Worm (Caenorhabditis elegans) whole organism, mixed stage, embryonic: ENCODE data around the gene T26H5.11.

Experiments
- M03D4.4 ChIP-seq: sonication (generic microtip); optimal IDR thresholded peaks from 2 replicates; lab custom pipeline; 2017; ENCODE audit warnings: mild to moderate bottlenecking, missing genetic modification characterization, missing compliant biosample characterization
- bed-3 ChIP-seq: fragments of 200-800 bp; sonication (Bioruptor generic); optimal IDR thresholded peaks from 3 replicates; lab custom pipeline; 2018; ENCODE audit warnings: mild to moderate bottlenecking, missing genetic modification characterization, moderate library complexity, missing compliant biosample characterization
- blmp-1 ChIP-seq: fragments of 150-350 bp; optimal IDR thresholded peaks from 2 replicates; lab custom pipeline; 2014; ENCODE audit warnings: missing biosample characterization, missing genetic modification characterization
- ceh-39 ChIP-seq: fragments of 150-350 bp; optimal IDR thresholded peaks from 2 replicates; lab custom pipeline; 2014; ENCODE audit warnings: missing biosample characterization, missing genetic modification characterization
- ceh-43 ChIP-seq: fragments of 200-800 bp; sonication (Bioruptor generic); optimal IDR thresholded peaks from 2 replicates; lab custom pipeline; 2018; ENCODE audit warnings: mild to moderate bottlenecking, missing genetic modification characterization, moderate library complexity, missing compliant biosample characterization
- ceh-83 ChIP-seq: fragments of 200-800 bp; sonication (Bioruptor generic); optimal IDR thresholded peaks from 2 replicates; lab custom pipeline; 2018; ENCODE audit warnings: mild to moderate bottlenecking, missing genetic modification characterization, missing compliant biosample characterization
- ces-1 ChIP-seq: fragments of 150-350 bp; optimal IDR thresholded peaks from 2 replicates; lab custom pipeline; 2014; ENCODE audit warnings: missing biosample characterization, missing genetic modification reagents, missing genetic modification characterization
- cnd-1 ChIP-seq: fragments of 200-800 bp; sonication (Bioruptor generic); optimal IDR thresholded peaks from 2 replicates; lab custom pipeline; 2018; ENCODE audit warnings: mild to moderate bottlenecking, missing genetic modification characterization, missing compliant biosample characterization
- drap-1 ChIP-seq: fragments of 200-800 bp; sonication (Bioruptor generic); optimal IDR thresholded peaks from 3 replicates; lab custom pipeline; 2018; ENCODE audit warnings: mild to moderate bottlenecking, missing genetic modification characterization, missing compliant biosample characterization
- elt-1 ChIP-seq: sonication (generic microtip); optimal IDR thresholded peaks from 2 replicates; lab custom pipeline; 2017; ENCODE audit warnings: missing genetic modification characterization, mild to moderate bottlenecking, missing compliant biosample characterization, antibody characterized with exemption, moderate library complexity, borderline replicate concordance; ENCODE audit not compliant: insufficient read depth
- elt-3 ChIP-seq: fragments of 150-350 bp; optimal IDR thresholded peaks from 2 replicates; lab custom pipeline; 2014; ENCODE audit warnings: missing biosample characterization, missing genetic modification characterization
- flh-1 ChIP-seq: fragments of 200-800 bp; sonication (Bioruptor generic); optimal IDR thresholded peaks from 2 replicates; lab custom pipeline; 2018; ENCODE audit warnings: mild to moderate bottlenecking, missing genetic modification characterization, moderate library complexity, missing compliant biosample characterization
- ham-2 ChIP-seq: fragments of 200-800 bp; sonication (Bioruptor generic); optimal IDR thresholded peaks from 2 replicates; lab custom pipeline; 2018; ENCODE audit warnings: mild to moderate bottlenecking, missing genetic modification characterization, missing compliant biosample characterization
- hlh-1 ChIP-seq: fragments of 150-350 bp; optimal IDR thresholded peaks from 2 replicates; lab custom pipeline; 2014; ENCODE audit warnings: missing biosample characterization, missing genetic modification reagents, missing genetic modification characterization
- lin-13 ChIP-seq: fragments of 150-350 bp; optimal IDR thresholded peaks from 2 replicates; lab custom pipeline; 2014; ENCODE audit warnings: missing biosample characterization, missing genetic modification characterization
- lin-32 ChIP-seq: fragments of 200-800 bp; sonication (Bioruptor generic); optimal IDR thresholded peaks from 2 replicates; lab custom pipeline; 2018; ENCODE audit warnings: mild to moderate bottlenecking, missing genetic modification characterization, missing compliant biosample characterization
- lsy-2 ChIP-seq: fragments of 150-350 bp; optimal IDR thresholded peaks from 2 replicates; lab custom pipeline; 2014; ENCODE audit warnings: missing biosample characterization, missing genetic modification characterization
- mab-5 ChIP-seq: fragments of 150-350 bp; optimal IDR thresholded peaks from 2 replicates; lab custom pipeline; 2014; ENCODE audit warnings: missing biosample characterization, missing genetic modification characterization
- mls-2 ChIP-seq: sonication (generic microtip); optimal IDR thresholded peaks from 2 replicates; lab custom pipeline; 2016; ENCODE audit warnings: mild to moderate bottlenecking, missing genetic modification characterization, moderate library complexity, missing compliant biosample characterization
- nhr-2 ChIP-seq: fragments of 150-350 bp; optimal IDR thresholded peaks from 2 replicates; lab custom pipeline; 2014; ENCODE audit warnings: missing biosample characterization, missing genetic modification characterization
- nhr-237 ChIP-seq: fragments of 150-350 bp; optimal IDR thresholded peaks from 2 replicates; lab custom pipeline; 2014; ENCODE audit warnings: missing biosample characterization, missing genetic modification characterization
- nhr-28 ChIP-seq: fragments of 150-350 bp; optimal IDR thresholded peaks from 2 replicates; lab custom pipeline; 2014; ENCODE audit warnings: missing biosample characterization, missing genetic modification characterization
- nhr-76 ChIP-seq: sonication (generic microtip); optimal IDR thresholded peaks from 2 replicates; lab custom pipeline; 2017; ENCODE audit warnings: missing biosample characterization, missing genetic modification characterization
- pha-4 ChIP-seq: fragments of 150-350 bp; optimal IDR thresholded peaks from 2 replicates; lab custom pipeline; 2018; ENCODE audit warnings: missing biosample characterization, missing genetic modification reagents, missing genetic modification characterization
- sem-2 ChIP-seq: fragments of 200-800 bp; sonication (Bioruptor generic); optimal IDR thresholded peaks from 2 replicates; lab custom pipeline; 2018; ENCODE audit warnings: mild to moderate bottlenecking, missing genetic modification characterization, missing compliant biosample characterization
- snpc-4 ChIP-seq: fragments of 150-350 bp; optimal IDR thresholded peaks from 2 replicates; lab custom pipeline; 2014; ENCODE audit warnings: missing biosample characterization, missing genetic modification characterization
- sptf-1 ChIP-seq: sonication (generic microtip); optimal IDR thresholded peaks from 2 replicates; lab custom pipeline; 2017; ENCODE audit warnings: mild to moderate bottlenecking, missing genetic modification characterization, moderate library complexity, missing compliant biosample characterization
- tbx-8 ChIP-seq: fragments of 200-800 bp; sonication (Bioruptor generic); optimal IDR thresholded peaks from 2 replicates; lab custom pipeline; 2018; ENCODE audit warnings: mild to moderate bottlenecking, missing genetic modification characterization, moderate library complexity, missing compliant biosample characterization
- unc-39 ChIP-seq: fragments of 150-350 bp; optimal IDR thresholded peaks from 2 replicates; lab custom pipeline; 2014; ENCODE audit warnings: missing biosample characterization, missing genetic modification characterization
- unc-62 ChIP-seq: fragments of 150-350 bp; optimal IDR thresholded peaks from 2 replicates; lab custom pipeline; 2014; ENCODE audit warnings: missing biosample characterization, missing genetic modification reagents, missing genetic modification characterization
- zip-8 ChIP-seq: fragments of 150-350 bp; optimal IDR thresholded peaks from 2 replicates; lab custom pipeline; 2014; ENCODE audit warnings: missing biosample characterization, missing genetic modification characterization
- ztf-11 ChIP-seq: fragments of 150-350 bp; optimal IDR thresholded peaks from 2 replicates; lab custom pipeline; 2014; ENCODE audit warnings: missing biosample characterization, missing genetic modification characterization

T26H5.11 gene

ce11 chrV:15425368-15426091 is 18.6 kb downstream of the T26H5.11 start, which contains the start of gene Y36E3A.2:
TSS of gene Y36E3A.2 (plus strand) at chrV:15426041.
- TF ChIP-seq elt-1 (tag; lab: Kevin White, UChicago) (no peak), ceh-83 (GFP tag; lab: Kevin White, UChicago) (no peak), bed-3 (no peak), sptf-1 (tag; lab: Kevin White, UChicago) (no peak), ham-2 (no peak), ceh-39 (no peak)

- TF ChIP-seq ceh-83 (GFP tag; lab: Kevin White, UChicago) (no peak), ceh-39 (no peak), zip-8 (tag; lab: Kevin White, UChicago) (no peak), nhr-2 (no peak), ceh-43 (no peak), lin-13 (tag; lab: Kevin White, UChicago) (no peak), M03D4.4 (tag; lab: Kevin White, UChicago) (no peak), tbx-8 (GFP tag; lab: Kevin White, UChicago) (no peak), lsy-2 (tag; lab: Kevin White, UChicago) (no peak), flh-1 (no peak), elt-1 (tag; lab: Kevin White, UChicago) (no peak), snpc-4 (tag; lab: Kevin White, UChicago) (no peak), nhr-76 (tag; lab: Kevin White, UChicago) (no peak), unc-62 (GFP tag; lab: Kevin White, UChicago) (no peak), ztf-11 (no peak)
- TF ChIP-seq, all 35 proteins: peak for 0
Observed at ce11 chrV:15423601-15424000, 20.5 kb downstream of the T26H5.11 start, which contains the start of gene fbxa-104. TSS of gene fbxa-104 (minus strand) at chrV:15423683.

ce11 chrV:15417822-15418221 is 26.3 kb downstream of the T26H5.11 start, which contains the start of gene T06E6.10:
TSS of gene T06E6.10 (plus strand) at chrV:15418122.
- TF ChIP-seq drap-1 (GFP tag; lab: Kevin White, UChicago): no peak
- no peak for TF ChIP-seq lsy-2 (tag; lab: Kevin White, UChicago)
- TF ChIP-seq lin-32 (GFP tag; lab: Kevin White, UChicago): no peak
- TF ChIP-seq elt-3: no peak
- no peak for TF ChIP-seq nhr-28 (tag; lab: Kevin White, UChicago)
- TF ChIP-seq hlh-1 (tag; lab: Kevin White, UChicago): no peak
- no peak for TF ChIP-seq mls-2 (tag; lab: Kevin White, UChicago)
- no peak for TF ChIP-seq nhr-237
- TF ChIP-seq blmp-1: no peak
- TF ChIP-seq nhr-76 (tag; lab: Kevin White, UChicago): no peak
- no peak for TF ChIP-seq ham-2
- no peak for TF ChIP-seq sptf-1 (tag; lab: Kevin White, UChicago)
- TF ChIP-seq nhr-2: no peak
- TF ChIP-seq tbx-8 (GFP tag; lab: Kevin White, UChicago): no peak
- no peak for TF ChIP-seq cnd-1 (tag; lab: Kevin White, UChicago)
- no peak for TF ChIP-seq mab-5 (tag; lab: Kevin White, UChicago)
- TF ChIP-seq pha-4 (tag; lab: Kevin White, UChicago): no peak
- TF ChIP-seq flh-1: no peak

- TF ChIP-seq ham-2 (no peak), unc-62 (GFP tag; lab: Kevin White, UChicago) (no peak), ceh-39 (no peak), nhr-2 (no peak), blmp-1 (no peak), sem-2 (GFP tag; lab: Kevin White, UChicago) (no peak), lin-13 (tag; lab: Kevin White, UChicago) (no peak), unc-39 (tag; lab: Kevin White, UChicago) (no peak), pha-4 (tag; lab: Kevin White, UChicago) (no peak), nhr-237 (no peak), M03D4.4 (tag; lab: Kevin White, UChicago) (no peak), elt-1 (tag; lab: Kevin White, UChicago) (no peak), nhr-76 (tag; lab: Kevin White, UChicago) (no peak), mab-5 (tag; lab: Kevin White, UChicago) (no peak), tbx-8 (GFP tag; lab: Kevin White, UChicago) (no peak), snpc-4 (tag; lab: Kevin White, UChicago) (no peak), flh-1 (no peak), ces-1 (GFP tag; lab: Kevin White, UChicago) (no peak), sptf-1 (tag; lab: Kevin White, UChicago) (no peak), lsy-2 (tag; lab: Kevin White, UChicago) (no peak)
Observed at ce11 chrV:15415951-15416350, 28.1 kb downstream of the T26H5.11 start, which contains the start of gene srh-265. TSS of gene srh-265 (plus strand) at chrV:15416251.
